Fruit fly (Drosophila melanogaster) whole organism, embryonic: ENCODE results near the gene Lamtor4.

Experiments used
- Adf1 ChIP-seq: fragments of 200-800 bp; sonication (Bioruptor generic); IDR thresholded peaks from 2 replicates; pipeline ENCODE4 v1.3.6; 2022; ENCODE audit warnings: missing biosample characterization, missing genetic modification characterization
- BEAF-32 ChIP-seq: fragments of 200-800 bp; sonication (Bioruptor generic); optimal IDR thresholded peaks from 3 replicates; lab custom pipeline; 2017; ENCODE audit warnings: missing biosample characterization, missing genetic modification characterization, mild to moderate bottlenecking, moderate library complexity, missing genetic modification reagents
- Bgb ChIP-seq: fragments of 200-800 bp; sonication (Bioruptor generic); IDR thresholded peaks from 2 replicates; pipeline ENCODE4 v1.3.6; 2022; ENCODE audit warnings: missing biosample characterization, missing genetic modification characterization; ENCODE audit not compliant: partially characterized antibody
- CG10267 ChIP-seq: fragments of 200-800 bp; sonication (Bioruptor generic); optimal IDR thresholded peaks from 2 replicates; lab custom pipeline; 2018; ENCODE audit warnings: missing biosample characterization, mild to moderate bottlenecking, missing genetic modification characterization, moderate library complexity
- CG11093 ChIP-seq: fragments of 200-800 bp; sonication (Bioruptor generic); IDR thresholded peaks from 3 replicates; pipeline ENCODE4 v1.3.6; 2022; ENCODE audit warnings: missing biosample characterization, missing genetic modification characterization
- CG12071 ChIP-seq: fragments of 200-800 bp; sonication (Bioruptor generic); optimal IDR thresholded peaks from 3 replicates; lab custom pipeline; 2018; ENCODE audit warnings: missing biosample characterization, mild to moderate bottlenecking, missing genetic modification characterization
- CG12104 ChIP-seq: fragments of 200-800 bp; sonication (Bioruptor generic); optimal IDR thresholded peaks from 3 replicates; lab custom pipeline; 2016; ENCODE audit warnings: missing biosample characterization, missing genetic modification characterization
- CG12769 ChIP-seq: fragments of 200-800 bp; sonication (Bioruptor generic); optimal IDR thresholded peaks from 2 replicates; lab custom pipeline; 2019; ENCODE audit warnings: missing biosample characterization, mild to moderate bottlenecking, missing genetic modification characterization, moderate library complexity
- CG15011 ChIP-seq: fragments of 200-800 bp; sonication (Bioruptor generic); optimal IDR thresholded peaks from 3 replicates; lab custom pipeline; 2018; ENCODE audit warnings: missing biosample characterization, mild to moderate bottlenecking, missing genetic modification characterization
- CG15269 ChIP-seq: fragments of 200-800 bp; sonication (Bioruptor generic); optimal IDR thresholded peaks from 2 replicates; lab custom pipeline; 2018; ENCODE audit warnings: missing biosample characterization, mild to moderate bottlenecking, missing genetic modification characterization, moderate library complexity
- CG15696 ChIP-seq: fragments of 200-800 bp; sonication (Bioruptor generic); optimal IDR thresholded peaks from 2 replicates; lab custom pipeline; 2019; ENCODE audit warnings: missing biosample characterization, mild to moderate bottlenecking, missing genetic modification characterization, moderate library complexity
- CG1603 ChIP-seq: fragments of 200-800 bp; sonication (Bioruptor generic); optimal IDR thresholded peaks from 2 replicates; lab custom pipeline; 2019; ENCODE audit warnings: missing biosample characterization, mild to moderate bottlenecking, missing genetic modification characterization, moderate library complexity
- CG17568 ChIP-seq: fragments of 200-800 bp; sonication (Bioruptor generic); optimal IDR thresholded peaks from 2 replicates; lab custom pipeline; 2018; ENCODE audit warnings: missing biosample characterization, mild to moderate bottlenecking, missing genetic modification characterization, moderate library complexity
- CG34224 ChIP-seq: fragments of 200-800 bp; sonication (Bioruptor generic); IDR thresholded peaks from 3 replicates; pipeline ENCODE4 v1.3.6; 2022; ENCODE audit warnings: missing biosample characterization, missing genetic modification characterization; ENCODE audit not compliant: partially characterized antibody
- CG3838 ChIP-seq: fragments of 200-800 bp; sonication (Bioruptor generic); optimal IDR thresholded peaks from 3 replicates; lab custom pipeline; 2016; ENCODE audit warnings: missing biosample characterization, missing genetic modification characterization
- CG4404 ChIP-seq: fragments of 200-800 bp; sonication (Bioruptor generic); IDR thresholded peaks from 2 replicates; pipeline ENCODE4 v1.3.6; 2022; ENCODE audit warnings: missing biosample characterization, missing genetic modification characterization
- CG4617 ChIP-seq: fragments of 200-800 bp; sonication (Bioruptor generic); optimal IDR thresholded peaks from 3 replicates; lab custom pipeline; 2016; ENCODE audit warnings: missing biosample characterization, missing genetic modification characterization, borderline replicate concordance
- CG5953 ChIP-seq: fragments of 200-800 bp; sonication (Bioruptor generic); IDR thresholded peaks from 2 replicates; pipeline ENCODE4 v1.3.6; 2022; ENCODE audit warnings: missing biosample characterization, missing genetic modification characterization
- CG6175 ChIP-seq: fragments of 200-800 bp; sonication (Bioruptor generic); IDR thresholded peaks from 3 replicates; pipeline ENCODE4 v1.3.6; 2022; ENCODE audit warnings: missing biosample characterization, missing genetic modification characterization
- CG7987 ChIP-seq: fragments of 200-800 bp; sonication (Bioruptor generic); optimal IDR thresholded peaks from 2 replicates; lab custom pipeline; 2018; ENCODE audit warnings: missing biosample characterization, mild to moderate bottlenecking, missing genetic modification characterization, moderate library complexity
- CG9727 ChIP-seq: fragments of 200-800 bp; sonication (Bioruptor generic); optimal IDR thresholded peaks from 3 replicates; lab custom pipeline; 2017; ENCODE audit warnings: missing biosample characterization, mild to moderate bottlenecking, missing genetic modification characterization
- CG9797 ChIP-seq: fragments of 200-800 bp; sonication (Bioruptor generic); optimal IDR thresholded peaks from 3 replicates; lab custom pipeline; 2018; ENCODE audit warnings: missing biosample characterization, mild to moderate bottlenecking, missing genetic modification characterization
- CHES-1-like ChIP-seq: fragments of 200-800 bp; sonication (Bioruptor generic); optimal IDR thresholded peaks from 2 replicates; lab custom pipeline; 2016; ENCODE audit warnings: missing biosample characterization, missing genetic modification characterization
- CTCF ChIP-seq: fragments of 200-800 bp; sonication (Bioruptor generic); optimal IDR thresholded peaks from 2 replicates; lab custom pipeline; 2017; ENCODE audit warnings: missing biosample characterization, mild to moderate bottlenecking, missing genetic modification characterization, moderate library complexity
- CoRest ChIP-seq: fragments of 200-800 bp; sonication (Bioruptor generic); optimal IDR thresholded peaks from 3 replicates; lab custom pipeline; 2018; ENCODE audit warnings: missing biosample characterization, mild to moderate bottlenecking, missing genetic modification characterization, moderate library complexity
- Dll ChIP-seq: fragments of 200-800 bp; sonication (Bioruptor generic); IDR thresholded peaks from 4 replicates; pipeline ENCODE4 v1.3.6; 2022; ENCODE audit warnings: missing biosample characterization, missing genetic modification characterization; ENCODE audit not compliant: partially characterized antibody
- Ets97D ChIP-seq: fragments of 200-800 bp; sonication (Bioruptor generic); optimal IDR thresholded peaks from 3 replicates; lab custom pipeline; 2016; ENCODE audit warnings: missing biosample characterization, missing genetic modification characterization
- Fer1 ChIP-seq: fragments of 200-800 bp; sonication (Bioruptor generic); optimal IDR thresholded peaks from 2 replicates; lab custom pipeline; 2017; ENCODE audit warnings: missing biosample characterization, mild to moderate bottlenecking, missing genetic modification characterization
- Fer2 ChIP-seq: fragments of 200-800 bp; sonication (Bioruptor generic); optimal IDR thresholded peaks from 2 replicates; lab custom pipeline; 2018; ENCODE audit warnings: missing biosample characterization, mild to moderate bottlenecking, missing genetic modification characterization, moderate library complexity
- Hey ChIP-seq: fragments of 200-800 bp; sonication (Bioruptor generic); optimal IDR thresholded peaks from 3 replicates; lab custom pipeline; 2018; ENCODE audit warnings: missing biosample characterization, mild to moderate bottlenecking, missing genetic modification characterization
- HmgZ ChIP-seq: fragments of 200-800 bp; sonication (Bioruptor generic); optimal IDR thresholded peaks from 2 replicates; lab custom pipeline; 2018; ENCODE audit warnings: missing biosample characterization, mild to moderate bottlenecking, missing genetic modification characterization
- Lhr ChIP-seq: fragments of 200-800 bp; sonication (Bioruptor generic); optimal IDR thresholded peaks from 3 replicates; lab custom pipeline; 2017; ENCODE audit warnings: mild to moderate bottlenecking, missing biosample characterization, missing genetic modification reagents, missing genetic modification characterization
- MBD-R2 ChIP-seq: fragments of 200-800 bp; sonication (Bioruptor generic); IDR thresholded peaks from 2 replicates; pipeline ENCODE4 v1.3.6; 2022; ENCODE audit warnings: missing biosample characterization, missing genetic modification characterization
- Myb ChIP-seq: fragments of 200-800 bp; sonication (Bioruptor generic); optimal IDR thresholded peaks from 2 replicates; lab custom pipeline; 2016; ENCODE audit warnings: missing biosample characterization, missing genetic modification characterization
- NC2β ChIP-seq: fragments of 200-800 bp; sonication (Bioruptor generic); optimal IDR thresholded peaks from 2 replicates; lab custom pipeline; 2016; ENCODE audit warnings: missing biosample characterization, missing genetic modification characterization
- Pdp1 ChIP-seq, 2 experiments: fragments of 200-800 bp; sonication (Bioruptor generic); optimal IDR thresholded peaks; 3 replicates each; lab custom pipeline; 2016; ENCODE audit warnings: missing biosample characterization in 2 of 2, missing genetic modification characterization in 2 of 2, mild to moderate bottlenecking in 1 of 2, moderate library complexity in 1 of 2
- Scr ChIP-seq: fragments of 200-800 bp; sonication (Bioruptor generic); IDR thresholded peaks from 2 replicates; pipeline ENCODE4 v1.3.6; 2022; ENCODE audit warnings: missing biosample characterization, missing genetic modification characterization; ENCODE audit not compliant: partially characterized antibody
- Sry-δ ChIP-seq: fragments of 200-800 bp; sonication (Bioruptor generic); optimal IDR thresholded peaks from 2 replicates; lab custom pipeline; 2016; ENCODE audit warnings: missing biosample characterization, missing genetic modification characterization
- YL-1 ChIP-seq: fragments of 200-800 bp; sonication (Bioruptor generic); optimal IDR thresholded peaks from 3 replicates; lab custom pipeline; 2017; ENCODE audit warnings: missing biosample characterization, mild to moderate bottlenecking, missing genetic modification characterization
- ab ChIP-seq: fragments of 200-800 bp; sonication (Bioruptor generic); optimal IDR thresholded peaks from 2 replicates; lab custom pipeline; 2016; ENCODE audit warnings: missing biosample characterization, missing genetic modification characterization
- ash1 ChIP-seq: fragments of 200-800 bp; sonication (Bioruptor generic); optimal IDR thresholded peaks from 2 replicates; lab custom pipeline; 2018; ENCODE audit warnings: missing biosample characterization, mild to moderate bottlenecking, missing genetic modification characterization
- exex ChIP-seq: fragments of 200-800 bp; sonication (Bioruptor generic); optimal IDR thresholded peaks from 4 replicates; lab custom pipeline; 2018; ENCODE audit warnings: missing biosample characterization, mild to moderate bottlenecking, missing genetic modification characterization, moderate library complexity
- insv ChIP-seq, 2 experiments: fragments of 200-800 bp; sonication (Bioruptor generic); optimal IDR thresholded peaks; 3 replicates each; lab custom pipeline; 2016 to 2018; ENCODE audit warnings: missing biosample characterization in 2 of 2, missing genetic modification characterization in 2 of 2
- onecut ChIP-seq: fragments of 200-800 bp; sonication (Bioruptor generic); IDR thresholded peaks from 2 replicates; pipeline ENCODE4 v1.3.6; 2022; ENCODE audit warnings: missing biosample characterization, missing genetic modification characterization
- phol ChIP-seq: fragments of 200-800 bp; sonication (Bioruptor generic); optimal IDR thresholded peaks from 3 replicates; lab custom pipeline; 2018; ENCODE audit warnings: missing biosample characterization, mild to moderate bottlenecking, missing genetic modification characterization, moderate library complexity
- psq ChIP-seq: fragments of 200-800 bp; sonication (Bioruptor generic); optimal IDR thresholded peaks from 2 replicates; lab custom pipeline; 2017; ENCODE audit warnings: missing biosample characterization, missing genetic modification characterization
- run ChIP-seq: fragments of 200-800 bp; sonication (Bioruptor generic); optimal IDR thresholded peaks from 3 replicates; lab custom pipeline; 2018; ENCODE audit warnings: missing biosample characterization, mild to moderate bottlenecking, missing genetic modification characterization
- sug ChIP-seq: fragments of 200-800 bp; optimal IDR thresholded peaks from 2 replicates; lab custom pipeline; 2019; ENCODE audit warnings: missing biosample characterization, mild to moderate bottlenecking, missing genetic modification characterization, moderate library complexity
- trem ChIP-seq: fragments of 200-800 bp; optimal IDR thresholded peaks from 3 replicates; lab custom pipeline; 2019; ENCODE audit warnings: missing biosample characterization, mild to moderate bottlenecking, missing genetic modification characterization, moderate library complexity
- zfh2 ChIP-seq: fragments of 200-800 bp; sonication (Bioruptor generic); optimal IDR thresholded peaks from 2 replicates; lab custom pipeline; 2016; ENCODE audit warnings: missing biosample characterization, missing genetic modification characterization

Lamtor4 gene

DNA sequence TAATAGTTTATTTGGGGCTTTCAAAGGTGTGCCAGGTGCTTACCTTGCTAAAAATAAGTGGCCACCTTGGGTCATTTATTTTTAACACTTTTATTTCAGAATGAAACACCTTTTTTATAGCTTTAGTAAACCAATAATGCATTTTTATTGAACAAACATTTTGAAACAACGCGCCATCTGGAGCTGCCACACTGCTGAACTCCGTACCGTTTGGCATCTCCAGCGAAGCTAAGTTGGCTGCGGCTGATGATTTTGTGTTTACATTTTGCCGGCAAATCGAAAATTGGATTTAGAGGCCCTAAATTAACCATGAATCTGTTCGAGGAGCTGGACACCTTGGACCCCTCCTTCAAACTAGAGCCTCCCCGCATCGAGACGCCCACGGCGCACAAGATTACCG, 8.4 kb downstream of the Lamtor4 start, which contains the start of gene ida (continued):
- TF ChIP-seq CG1603 (tag; lab: Kevin White, UChicago) (peak; percentile 74), CG15011 (GFP tag; lab: Kevin White, UChicago) (no peak), Fer1 (GFP tag; lab: Kevin White, UChicago) (peak; percentile 49), Lhr (GFP tag; lab: Kevin White, UChicago) (peak; percentile 7), insv (GFP tag; optimal IDR thresholded peaks at IDR 0.05; lab: Kevin White, UChicago) (no peak), CG6175 (no peak), CG5953 (GFP tag; lab: Robert Waterston, UW) (no peak), sug (tag; lab: Kevin White, UChicago) (peak; percentile 44), exex (tag; lab: Kevin White, UChicago) (peak; percentile 19), Bgb (GFP tag; lab: Robert Waterston, UW) (peak; percentile 39; the same call in 1 of the 2 replicates), Myb (peak; percentile 64), BEAF-32 (GFP tag; lab: Kevin White, UChicago) (peak; percentile 37), Pdp1 (GFP tag; optimal IDR thresholded peaks at IDR 0.05; lab: Kevin White, UChicago) (peak in 1 of 2 experiments; percentile 6), Adf1 (no peak), CG34224 (peak; percentile 26; the same call in 1 of the 3 replicates), CG4617 (GFP tag; lab: Kevin White, UChicago) (peak; percentile 43), CG12769 (tag; lab: Kevin White, UChicago) (peak; percentile 27), Scr (GFP tag; lab: Robert Waterston, UW) (no peak), CG17568 (peak; percentile 11), CG9727 (GFP tag; lab: Kevin White, UChicago) (no peak), Dll (GFP tag; lab: Robert Waterston, UW) (0 out of 4 replicates have a peak, but pooled peaks have one; percentile 23), CG7987 (peak; percentile 6), CG4404 (no peak), CHES-1-like (GFP tag; lab: Kevin White, UChicago) (peak; percentile 33), ash1 (no peak), CoRest (tag; lab: Kevin White, UChicago) (peak; percentile 12), YL-1 (GFP tag; lab: Kevin White, UChicago) (peak; percentile 46), CTCF (GFP tag; lab: Kevin White, UChicago) (peak; percentile 57), Hey (tag; lab: Kevin White, UChicago) (peak; percentile 53), CG11093 (GFP tag; lab: Robert Waterston, UW) (no peak), Fer2 (tag; lab: Kevin White, UChicago) (no peak), run (tag; lab: Kevin White, UChicago) (no peak), CG10267 (peak; percentile 14), trem (tag; lab: Kevin White, UChicago) (peak; percentile 61), onecut (peak; percentile 18; the same call in 1 of the 2 replicates), CG9797 (peak; percentile 40), CG12071 (GFP tag; lab: Kevin White, UChicago) (no peak), CG3838 (GFP tag; lab: Kevin White, UChicago) (no peak), CG15269 (tag; lab: Kevin White, UChicago) (no peak), ab (GFP tag; lab: Kevin White, UChicago) (no peak), zfh2 (GFP tag; lab: Kevin White, UChicago) (no peak), NC2β (no peak), HmgZ (tag; lab: Kevin White, UChicago) (peak; percentile 68), Sry-δ (GFP tag; lab: Kevin White, UChicago) (peak; percentile 35), Ets97D (GFP tag; lab: Kevin White, UChicago) (peak; percentile 84), MBD-R2 (peak; percentile 91), CG15696 (tag; lab: Kevin White, UChicago) (no peak), phol (tag; lab: Kevin White, UChicago) (peak; percentile 31), psq (GFP tag; lab: Kevin White, UChicago) (no peak), CG12104 (GFP tag; lab: Kevin White, UChicago) (no peak)
